Worm (Caenorhabditis elegans) whole organism, L4/young adult: ENCODE data around the gene Y48D7A.1.

ENCODE experiments used
- dao-5 ChIP-seq: sonication (generic microtip); optimal IDR thresholded peaks from 2 replicates; lab custom pipeline; 2016; ENCODE audit warnings: missing genotype, missing genetic modification characterization, moderate library complexity, missing compliant biosample characterization
- him-1 ChIP-seq: sonication (generic microtip); optimal IDR thresholded peaks from 2 replicates; lab custom pipeline; 2016; ENCODE audit warnings: missing genotype, missing genetic modification reagents, missing genetic modification characterization, missing compliant biosample characterization

ce11 chrX:2966252-2966651 is 43.0 kb upstream of the Y48D7A.1 start:
- TF ChIP-seq him-1 (tag; lab: Kevin White, UChicago) (no peak), dao-5 (tag; lab: Kevin White, UChicago) (no peak)
